Worm (Caenorhabditis elegans): ENCODE data around the gene acs-17.

acs-17 gene

ce11 chrX:5890080-5890479 lies 54.2 kb downstream of the acs-17 start, which contains the start of gene F49E10.2:
TSS of gene F49E10.2 (plus strand) at chrX:5890380.
- TF ChIP-seq ceh-44 (GFP tag; IDR thresholded peaks at IDR 0.05) (no peak), ceh-82 (tag; optimal IDR thresholded peaks at IDR 0.05) (no peak), mxl-2 (GFP tag; conservative IDR thresholded peaks at IDR 0.05) (no peak), daf-19 (GFP tag; conservative IDR thresholded peaks at IDR 0.05) (no peak), F26F4.8 (GFP tag; conservative IDR thresholded peaks at IDR 0.05) (no peak), lin-1 (GFP tag; IDR thresholded peaks at IDR 0.05) (no peak), mxl-3 (GFP tag; optimal IDR thresholded peaks at IDR 0.05) (no peak), set-16 (GFP tag; IDR thresholded peaks at IDR 0.05) (no peak; the same call in 1 of the 2 replicates), tra-1 (GFP tag; IDR thresholded peaks at IDR 0.05) (no peak), nhr-6 (tag; optimal IDR thresholded peaks at IDR 0.05) (no peak), Y105C5A.15 (GFP tag; IDR thresholded peaks at IDR 0.05) (no peak), nhr-11 (tag; optimal IDR thresholded peaks at IDR 0.05) (no peak), gei-8 (GFP tag; optimal IDR thresholded peaks at IDR 0.05) (no peak)

Data from whole organism, L4 larva.